Fruit fly (Drosophila melanogaster) whole organism, embryonic: ENCODE results near the gene CG32276.

ENCODE experiments used
- B-H2 ChIP-seq: fragments of 200-800 bp; sonication (Bioruptor generic); optimal IDR thresholded peaks from 2 replicates; lab custom pipeline; 2018; ENCODE audit warnings: missing biosample characterization, mild to moderate bottlenecking, missing genetic modification characterization
- BEAF-32 ChIP-seq: fragments of 200-800 bp; sonication (Bioruptor generic); optimal IDR thresholded peaks from 3 replicates; lab custom pipeline; 2017; ENCODE audit warnings: missing biosample characterization, missing genetic modification characterization, mild to moderate bottlenecking, moderate library complexity, missing genetic modification reagents
- CG10147 ChIP-seq: fragments of 200-800 bp; sonication (Bioruptor generic); optimal IDR thresholded peaks from 2 replicates; lab custom pipeline; 2019; ENCODE audit warnings: missing biosample characterization, mild to moderate bottlenecking, missing genetic modification characterization, moderate library complexity
- CG10431 ChIP-seq: fragments of 200-800 bp; sonication (Bioruptor generic); optimal IDR thresholded peaks from 3 replicates; lab custom pipeline; 2018; ENCODE audit warnings: missing biosample characterization, mild to moderate bottlenecking, missing genetic modification characterization
- CG10654 ChIP-seq: fragments of 200-800 bp; sonication (Bioruptor generic); optimal IDR thresholded peaks from 2 replicates; lab custom pipeline; 2016; ENCODE audit warnings: missing biosample characterization, missing genetic modification characterization
- CG11085 ChIP-seq: fragments of 200-800 bp; sonication (Bioruptor generic); IDR thresholded peaks from 2 replicates; pipeline ENCODE4 v1.3.6; 2022; ENCODE audit warnings: missing biosample characterization, missing genetic modification characterization
- CG14860 ChIP-seq: fragments of 200-800 bp; sonication (Bioruptor generic); IDR thresholded peaks from 3 replicates; pipeline ENCODE4 v1.3.6; 2022; ENCODE audit warnings: missing biosample characterization, missing genetic modification characterization; ENCODE audit not compliant: partially characterized antibody
- CG16779 ChIP-seq: fragments of 200-800 bp; sonication (Bioruptor generic); IDR thresholded peaks from 2 replicates; pipeline ENCODE4 v1.3.6; 2022; ENCODE audit warnings: missing biosample characterization, missing genetic modification characterization
- CG17385 ChIP-seq: fragments of 200-800 bp; sonication (Bioruptor generic); optimal IDR thresholded peaks from 3 replicates; lab custom pipeline; 2018; ENCODE audit warnings: missing biosample characterization, mild to moderate bottlenecking, missing genetic modification characterization
- CG2202 ChIP-seq: fragments of 200-800 bp; sonication (Bioruptor generic); optimal IDR thresholded peaks from 2 replicates; lab custom pipeline; 2018; ENCODE audit warnings: missing biosample characterization, mild to moderate bottlenecking, missing genetic modification characterization
- CG2889 ChIP-seq: fragments of 200-800 bp; sonication (Bioruptor generic); IDR thresholded peaks from 3 replicates; pipeline ENCODE4 v1.3.6; 2022; ENCODE audit warnings: missing biosample characterization, missing genetic modification characterization
- CG31224 ChIP-seq: fragments of 200-800 bp; sonication (Bioruptor generic); IDR thresholded peaks from 2 replicates; pipeline ENCODE4 v1.3.6; 2022; ENCODE audit warnings: missing biosample characterization, missing genetic modification characterization
- CG31365 ChIP-seq: fragments of 200-800 bp; sonication (Bioruptor generic); optimal IDR thresholded peaks from 2 replicates; lab custom pipeline; 2018; ENCODE audit warnings: missing biosample characterization, mild to moderate bottlenecking, missing genetic modification characterization
- CG34224 ChIP-seq: fragments of 200-800 bp; sonication (Bioruptor generic); IDR thresholded peaks from 3 replicates; pipeline ENCODE4 v1.3.6; 2022; ENCODE audit warnings: missing biosample characterization, missing genetic modification characterization; ENCODE audit not compliant: partially characterized antibody
- CG7745 ChIP-seq: fragments of 200-800 bp; sonication (Bioruptor generic); optimal IDR thresholded peaks from 2 replicates; lab custom pipeline; 2018; ENCODE audit warnings: missing biosample characterization, mild to moderate bottlenecking, missing genetic modification characterization, moderate library complexity
- CG7963 ChIP-seq: fragments of 200-800 bp; sonication (Bioruptor generic); IDR thresholded peaks from 3 replicates; pipeline ENCODE4 v1.3.6; 2022; ENCODE audit warnings: missing biosample characterization, missing genetic modification characterization; ENCODE audit not compliant: partially characterized antibody
- CG9609 ChIP-seq: fragments of 200-800 bp; sonication (Bioruptor generic); optimal IDR thresholded peaks from 3 replicates; lab custom pipeline; 2016; ENCODE audit warnings: missing biosample characterization, missing genetic modification characterization
- D ChIP-seq, 2 experiments: fragments of 200-800 bp in 1 of 2; fragments of >200 bp in 1 of 2; sonication (Bioruptor generic) in 1 of 2; optimal IDR thresholded peaks; 2 replicates in 1 of 2; 3 replicates in 1 of 2; lab custom pipeline; 2017; ENCODE audit warnings: mild to moderate bottlenecking in 1 of 2, missing biosample characterization in 1 of 2, missing genetic modification characterization in 1 of 2, missing genetic modification reagents in 1 of 2
- Elba2 ChIP-seq: fragments of 200-800 bp; sonication (Bioruptor generic); optimal IDR thresholded peaks from 3 replicates; lab custom pipeline; 2016; ENCODE audit warnings: missing biosample characterization, missing genetic modification characterization
- Lhr ChIP-seq: fragments of 200-800 bp; sonication (Bioruptor generic); optimal IDR thresholded peaks from 3 replicates; lab custom pipeline; 2017; ENCODE audit warnings: mild to moderate bottlenecking, missing biosample characterization, missing genetic modification reagents, missing genetic modification characterization
- MBD-R2 ChIP-seq: fragments of 200-800 bp; sonication (Bioruptor generic); IDR thresholded peaks from 2 replicates; pipeline ENCODE4 v1.3.6; 2022; ENCODE audit warnings: missing biosample characterization, missing genetic modification characterization
- Med ChIP-seq: fragments of 200-800 bp; sonication (Bioruptor generic); peaks from one replicate; lab custom pipeline; 2016; ENCODE audit warnings: missing biosample characterization, missing genetic modification characterization, mild to moderate bottlenecking, inconsistent platforms, moderate library complexity
- Meics ChIP-seq: fragments of 200-800 bp; sonication (Bioruptor generic); optimal IDR thresholded peaks from 2 replicates; lab custom pipeline; 2017; ENCODE audit warnings: missing biosample characterization, mild to moderate bottlenecking, missing genetic modification characterization
- Neu2 ChIP-seq: fragments of 200-800 bp; sonication (Bioruptor generic); optimal IDR thresholded peaks from 3 replicates; lab custom pipeline; 2016; ENCODE audit warnings: missing biosample characterization, missing genetic modification characterization, borderline replicate concordance
- Poxn ChIP-seq: fragments of 200-800 bp; sonication (Bioruptor generic); IDR thresholded peaks from 2 replicates; pipeline ENCODE4 v1.3.6; 2022; ENCODE audit warnings: missing biosample characterization, missing genetic modification characterization
- Sry-β ChIP-seq: fragments of 200-800 bp; sonication (Bioruptor generic); optimal IDR thresholded peaks from 2 replicates; lab custom pipeline; 2018; ENCODE audit warnings: missing biosample characterization, mild to moderate bottlenecking, missing genetic modification characterization, moderate library complexity
- Taf1 ChIP-seq: fragments of 200-800 bp; sonication (Bioruptor generic); IDR thresholded peaks from 2 replicates; pipeline ENCODE4 v1.3.6; 2022; ENCODE audit warnings: missing biosample characterization, missing genetic modification characterization
- Usf ChIP-seq: fragments of 200-800 bp; sonication (Bioruptor generic); optimal IDR thresholded peaks from 2 replicates; lab custom pipeline; 2017; ENCODE audit warnings: missing genotype, missing biosample characterization, missing genetic modification characterization
- abd-A ChIP-seq: fragments of 200-800 bp; sonication (Bioruptor generic); optimal IDR thresholded peaks from 3 replicates; lab custom pipeline; 2019; ENCODE audit warnings: missing biosample characterization, mild to moderate bottlenecking, missing genetic modification characterization, moderate library complexity
- amos ChIP-seq: fragments of 200-800 bp; sonication (Bioruptor generic); IDR thresholded peaks from 2 replicates; pipeline ENCODE4 v1.3.6; 2022; ENCODE audit warnings: missing biosample characterization, missing genetic modification characterization; ENCODE audit not compliant: partially characterized antibody
- bcd ChIP-seq: fragments of 200-800 bp; sonication (Bioruptor generic); optimal IDR thresholded peaks from 2 replicates; lab custom pipeline; 2017; ENCODE audit warnings: missing biosample characterization, mild to moderate bottlenecking, missing genetic modification characterization
- crp ChIP-seq, 2 experiments: fragments of 200-800 bp; sonication (Bioruptor generic); optimal IDR thresholded peaks; 2 replicates in 1 of 2; 3 replicates in 1 of 2; lab custom pipeline; 2017; ENCODE audit warnings: missing biosample characterization in 2 of 2, missing genetic modification characterization in 2 of 2, mild to moderate bottlenecking in 1 of 2, moderate library complexity in 1 of 2
- danr ChIP-seq: fragments of 200-800 bp; sonication (Bioruptor generic); IDR thresholded peaks from 2 replicates; pipeline ENCODE4 v1.3.6; 2022; ENCODE audit warnings: missing biosample characterization, missing genetic modification characterization
- gsb-n ChIP-seq: fragments of 200-800 bp; sonication (Bioruptor generic); optimal IDR thresholded peaks from 3 replicates; lab custom pipeline; 2018; ENCODE audit warnings: missing biosample characterization, mild to moderate bottlenecking, missing genetic modification characterization
- insv ChIP-seq, 2 experiments: fragments of 200-800 bp; sonication (Bioruptor generic); optimal IDR thresholded peaks; 3 replicates each; lab custom pipeline; 2016 to 2018; ENCODE audit warnings: missing biosample characterization in 2 of 2, missing genetic modification characterization in 2 of 2
- inv ChIP-seq: fragments of 200-800 bp; sonication (Bioruptor generic); IDR thresholded peaks from 2 replicates; pipeline ENCODE4 v1.3.6; 2022; ENCODE audit warnings: missing biosample characterization, missing genetic modification characterization; ENCODE audit not compliant: partially characterized antibody
- knrl ChIP-seq: fragments of 200-800 bp; sonication (Bioruptor generic); IDR thresholded peaks from 3 replicates; pipeline ENCODE4 v1.3.6; 2022; ENCODE audit warnings: missing biosample characterization, missing genetic modification characterization; ENCODE audit not compliant: partially characterized antibody
- lov ChIP-seq, 2 experiments: fragments of 200-800 bp in 1 of 2; fragments of >200 bp in 1 of 2; sonication (Bioruptor generic) in 1 of 2; IDR thresholded peaks in 1 of 2; optimal IDR thresholded peaks in 1 of 2; 2 replicates in 1 of 2; 3 replicates in 1 of 2; pipeline versions ENCODE4 v1.3.6 to Lab custom; 2017 to 2022; ENCODE audit warnings: missing biosample characterization in 1 of 2, missing genetic modification characterization in 1 of 2
- maf-S ChIP-seq: fragments of 200-800 bp; sonication (Bioruptor generic); optimal IDR thresholded peaks from 2 replicates; lab custom pipeline; 2016; ENCODE audit warnings: missing biosample characterization, missing genetic modification characterization
- nom ChIP-seq: fragments of 200-800 bp; sonication (Bioruptor generic); optimal IDR thresholded peaks from 2 replicates; lab custom pipeline; 2017; ENCODE audit warnings: missing biosample characterization, missing genetic modification characterization, mild to moderate bottlenecking, moderate library complexity, missing genetic modification reagents
- ro ChIP-seq: fragments of 200-800 bp; sonication (Bioruptor generic); IDR thresholded peaks from 2 replicates; pipeline ENCODE4 v1.3.6; 2022; ENCODE audit warnings: missing biosample characterization, missing genetic modification characterization
- schlank ChIP-seq: fragments of 200-800 bp; sonication (Bioruptor generic); optimal IDR thresholded peaks from 2 replicates; lab custom pipeline; 2018; ENCODE audit warnings: missing biosample characterization, mild to moderate bottlenecking, missing genetic modification characterization
- slou ChIP-seq: fragments of 200-800 bp; sonication (Bioruptor generic); optimal IDR thresholded peaks from 3 replicates; lab custom pipeline; 2016; ENCODE audit warnings: missing biosample characterization, missing genetic modification characterization
- sr ChIP-seq: fragments of 200-800 bp; sonication (Bioruptor generic); IDR thresholded peaks from 3 replicates; pipeline ENCODE4 v1.3.6; 2022; ENCODE audit warnings: missing biosample characterization, missing genetic modification characterization
- sug ChIP-seq: fragments of 200-800 bp; optimal IDR thresholded peaks from 2 replicates; lab custom pipeline; 2019; ENCODE audit warnings: missing biosample characterization, mild to moderate bottlenecking, missing genetic modification characterization, moderate library complexity
- trh ChIP-seq: fragments of 200-800 bp; sonication (Bioruptor generic); optimal IDR thresholded peaks from 2 replicates; lab custom pipeline; 2016; ENCODE audit warnings: missing biosample characterization, missing genetic modification characterization
- unc-4 ChIP-seq: fragments of 200-800 bp; sonication (Bioruptor generic); IDR thresholded peaks from 2 replicates; pipeline ENCODE4 v1.3.6; 2022; ENCODE audit warnings: missing biosample characterization, missing genetic modification characterization; ENCODE audit not compliant: partially characterized antibody
- zf30C ChIP-seq: fragments of 200-800 bp; sonication (Bioruptor generic); optimal IDR thresholded peaks from 3 replicates; lab custom pipeline; 2018; ENCODE audit warnings: missing biosample characterization, mild to moderate bottlenecking, missing genetic modification characterization

CG32276 gene

DNA sequence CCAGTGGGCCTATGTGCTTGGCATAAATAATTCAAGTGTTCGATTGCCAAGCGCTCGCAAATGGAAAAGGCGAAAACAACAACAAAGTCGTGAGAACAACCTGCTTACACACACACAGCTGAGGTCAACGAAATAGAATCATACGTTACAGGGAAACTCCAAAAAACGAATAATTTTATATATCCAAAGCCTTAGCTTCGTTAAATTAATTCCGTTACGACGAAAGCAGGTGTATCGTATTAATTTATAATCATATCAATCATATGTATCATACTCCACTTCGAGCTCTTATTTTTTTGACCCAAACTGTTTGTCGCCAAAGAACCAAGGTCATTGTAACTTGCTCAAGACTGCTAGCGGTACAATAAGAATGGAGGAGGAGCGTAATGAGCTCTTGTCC, 19.4 kb downstream of the CG32276 start (continued):
- TF ChIP-seq BEAF-32: no peak
- no peak for TF ChIP-seq knrl
- TF ChIP-seq CG14860 (GFP tag; lab: Robert Waterston, UW): no peak
- peak; percentile 48; the same call in 1 of the 3 replicates for TF ChIP-seq CG2889 (GFP tag; lab: Robert Waterston, UW)
- TF ChIP-seq CG34224 (GFP tag; lab: Robert Waterston, UW): no peak
- TF ChIP-seq CG9609 (GFP tag; lab: Kevin White, UChicago): peak; percentile 69
- TF ChIP-seq unc-4: no peak
- no peak for TF ChIP-seq Sry-β (GFP tag; lab: Kevin White, UChicago)
- peak; percentile 82 for TF ChIP-seq Taf1 (GFP tag; lab: Robert Waterston, UW)
- TF ChIP-seq Lhr (GFP tag; lab: Kevin White, UChicago): peak; percentile 34
- peak; percentile 46; the same call in 1 of the 3 replicates for TF ChIP-seq sr (GFP tag; lab: Robert Waterston, UW)
- no peak for TF ChIP-seq CG7963 (GFP tag; lab: Robert Waterston, UW)
- TF ChIP-seq Elba2 (GFP tag; lab: Kevin White, UChicago): peak; percentile 30
- TF ChIP-seq CG17385 (GFP tag; lab: Kevin White, UChicago): peak; percentile 82
- peak; percentile 86 for TF ChIP-seq nom (GFP tag; lab: Kevin White, UChicago)
- peak; percentile 45 for TF ChIP-seq Usf (GFP tag; lab: Kevin White, UChicago)
- TF ChIP-seq ro (GFP tag; lab: Robert Waterston, UW): peak; percentile 72; the same call in 1 of the 2 replicates
- TF ChIP-seq insv (GFP tag; optimal IDR thresholded peaks at IDR 0.05; lab: Kevin White, UChicago): no peak
- peak; percentile 75 for TF ChIP-seq danr (GFP tag; lab: Robert Waterston, UW)
- TF ChIP-seq CG10431: peak; percentile 11
- peak; percentile 88 for TF ChIP-seq bcd (GFP tag; lab: Kevin White, UChicago)
- TF ChIP-seq CG10654 (GFP tag; lab: Kevin White, UChicago): peak; percentile 78
- TF ChIP-seq CG2202 (tag; lab: Kevin White, UChicago): peak; percentile 74
- peak; percentile 82 for TF ChIP-seq CG31224 (GFP tag; lab: Robert Waterston, UW)
- peak; percentile 76 for TF ChIP-seq MBD-R2 (GFP tag; lab: Robert Waterston, UW)
- peak; percentile 32 for TF ChIP-seq slou
- no peak for TF ChIP-seq CG7745 (tag; lab: Kevin White, UChicago)
- TF ChIP-seq D (optimal IDR thresholded peaks at IDR 0.05; lab: Kevin White, UChicago): no peak
- TF ChIP-seq D (GFP tag; optimal IDR thresholded peaks at IDR 0.05; lab: Kevin White, UChicago): peak; percentile 82
- no peak for TF ChIP-seq inv
- peak; percentile 68 for TF ChIP-seq Poxn (GFP tag; lab: Robert Waterston, UW)
- peak; percentile 68 for TF ChIP-seq schlank (tag; lab: Kevin White, UChicago)
- TF ChIP-seq maf-S (GFP tag; lab: Kevin White, UChicago): peak; percentile 80
- TF ChIP-seq Neu2: no peak
- TF ChIP-seq sug (tag; lab: Kevin White, UChicago): no peak
- TF ChIP-seq zf30C (GFP tag; lab: Kevin White, UChicago): no peak
- TF ChIP-seq abd-A (tag; lab: Kevin White, UChicago): no peak
- peak; percentile 83 for TF ChIP-seq gsb-n (tag; lab: Kevin White, UChicago)
- TF ChIP-seq Meics (GFP tag; lab: Kevin White, UChicago): peak; percentile 93
- TF ChIP-seq trh (GFP tag; lab: Kevin White, UChicago): peak; percentile 38
- TF ChIP-seq lov (optimal IDR thresholded peaks at IDR 0.05; lab: Kevin White, UChicago): no peak
- TF ChIP-seq lov (GFP tag; IDR thresholded peaks at IDR 0.05; lab: Robert Waterston, UW): peak; percentile 79; the same call in 1 of the 3 replicates
- no peak for TF ChIP-seq CG10147 (GFP tag; lab: Kevin White, UChicago)
- TF ChIP-seq CG16779 (GFP tag; lab: Robert Waterston, UW): peak; percentile 90
- TF ChIP-seq B-H2 (GFP tag; lab: Kevin White, UChicago): no peak
- TF ChIP-seq crp (GFP tag; optimal IDR thresholded peaks at IDR 0.05; lab: Kevin White, UChicago): peak in 1 of 2 experiments; percentile 2
- TF ChIP-seq CG31365 (tag; lab: Kevin White, UChicago): peak; percentile 72
- no peak for TF ChIP-seq amos
- peak; percentile 97 for TF ChIP-seq Med
- TF ChIP-seq CG11085 (GFP tag; lab: Robert Waterston, UW): peak; percentile 79
